Fruit fly (Drosophila melanogaster): Measurements from ENCODE around the gene CG43072.

The CG43072 gene

DNA sequence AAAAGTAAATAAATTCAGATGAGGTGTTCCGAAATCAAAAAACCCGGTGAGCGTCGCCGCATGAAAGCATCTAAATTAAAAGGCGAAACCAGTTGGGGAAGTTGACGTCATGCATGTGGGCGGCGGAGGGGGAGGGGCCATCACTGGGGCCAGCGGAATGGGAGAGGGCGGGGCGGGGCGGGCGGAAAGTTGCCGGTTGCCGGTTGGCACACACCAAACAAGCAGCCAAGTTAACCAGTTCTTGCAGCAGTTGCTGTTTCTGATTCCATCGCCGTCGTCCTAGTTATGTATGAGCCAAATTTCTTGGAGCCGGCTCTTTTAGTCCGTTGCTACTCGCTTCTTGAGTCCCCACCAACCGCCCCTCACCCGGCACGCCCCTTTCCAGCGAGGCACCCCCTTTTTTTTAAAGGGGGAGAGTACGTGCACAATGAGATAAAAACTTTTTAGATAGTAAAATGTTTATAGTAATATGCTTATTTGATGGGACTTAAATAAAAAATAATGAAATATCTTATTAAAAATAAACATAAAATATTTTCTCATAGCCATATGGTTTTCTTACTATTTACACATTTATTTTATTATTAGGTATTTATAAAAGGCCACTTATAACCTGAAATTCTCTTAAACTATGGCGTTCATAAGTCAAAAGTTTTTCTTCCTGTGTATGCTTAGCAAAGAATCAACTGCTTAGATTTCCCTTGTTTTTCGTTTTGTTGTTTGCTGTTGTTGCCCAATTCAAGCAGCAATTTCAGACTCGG is 13.3 kb upstream of the CG43072 start:
- TF ChIP-seq CG8478 (optimal IDR thresholded peaks at IDR 0.05) (no peak), CTCF (optimal IDR thresholded peaks at IDR 0.05) (no peak)

DNA sequence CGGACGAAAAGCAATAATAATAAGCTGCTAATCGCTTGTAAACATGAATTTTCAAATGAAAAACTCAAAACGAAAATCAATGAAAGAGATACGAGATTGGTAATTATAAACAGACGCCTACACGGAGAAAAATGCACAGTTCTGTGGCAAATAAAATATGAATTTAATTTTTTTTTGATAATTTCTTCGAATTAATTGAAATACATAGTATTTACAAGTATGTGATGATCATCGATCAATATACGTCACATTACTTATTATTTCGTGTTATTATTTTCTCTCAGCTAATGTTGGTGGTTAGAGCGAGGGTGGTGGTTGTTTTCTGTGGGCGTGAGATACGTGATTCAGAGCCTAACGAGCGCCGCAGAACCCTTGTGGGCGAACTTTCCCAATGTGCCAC is 11.9 kb upstream of the CG43072 start:
- TF ChIP-seq CTCF (optimal IDR thresholded peaks at IDR 0.05) (no peak), CG8478 (optimal IDR thresholded peaks at IDR 0.05) (no peak)

DNA sequence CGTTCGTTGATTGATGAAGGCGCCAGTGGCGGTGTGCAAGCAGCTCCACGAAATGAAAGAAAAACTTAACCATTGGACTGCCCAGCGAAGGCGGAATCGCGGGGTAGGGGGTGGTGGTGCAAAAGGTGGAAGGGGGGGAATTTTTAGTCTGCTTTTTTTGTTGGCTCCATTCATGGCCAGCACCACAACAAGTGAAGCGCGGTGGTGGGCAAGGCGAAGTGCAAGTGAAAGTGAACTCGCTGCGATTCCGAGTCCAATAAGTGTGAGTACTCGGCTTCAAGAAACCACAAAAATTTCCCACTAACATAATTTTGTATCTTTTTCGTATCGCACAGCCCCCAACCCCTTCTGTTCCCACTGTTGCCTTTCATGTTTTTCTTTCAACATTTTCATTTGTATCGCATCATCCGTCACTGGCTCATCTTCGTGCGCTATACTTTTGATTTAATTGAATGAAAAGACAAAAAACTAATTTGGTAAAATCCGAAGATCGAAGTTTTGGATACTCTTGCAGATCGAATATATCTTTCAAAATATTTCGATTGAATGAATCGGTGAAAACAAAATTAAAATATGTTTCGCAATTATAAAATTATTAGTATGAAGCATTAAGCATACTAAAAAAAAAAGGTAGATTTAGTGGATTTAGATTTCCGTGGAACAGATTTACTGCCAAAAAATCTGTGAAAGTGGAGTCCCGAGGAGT is 11.3 kb upstream of the CG43072 start:
- no peak for TF ChIP-seq CG8478 (optimal IDR thresholded peaks at IDR 0.05)
- no peak for TF ChIP-seq CTCF (optimal IDR thresholded peaks at IDR 0.05)

DNA sequence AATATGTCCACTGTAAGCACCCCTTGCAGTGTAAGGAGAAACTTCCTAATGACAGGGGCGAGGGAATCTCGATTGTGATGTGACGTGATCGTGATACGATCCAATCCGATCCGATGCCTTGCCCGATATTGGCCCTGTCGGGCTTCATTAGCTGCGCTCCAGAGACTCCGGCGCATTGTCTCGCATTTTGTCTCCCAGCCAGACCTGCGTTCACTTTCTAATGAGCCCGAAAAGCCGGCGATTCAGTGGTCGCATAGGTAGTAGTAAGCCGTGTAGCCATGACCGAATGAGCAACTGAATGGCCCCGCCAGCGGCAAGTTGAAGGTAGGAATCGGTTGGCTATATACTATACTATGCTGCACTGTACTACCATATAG is 10.8 kb upstream of the CG43072 start:
- TF ChIP-seq CG8478 (optimal IDR thresholded peaks at IDR 0.05) (no peak), CTCF (optimal IDR thresholded peaks at IDR 0.05) (no peak)

DNA sequence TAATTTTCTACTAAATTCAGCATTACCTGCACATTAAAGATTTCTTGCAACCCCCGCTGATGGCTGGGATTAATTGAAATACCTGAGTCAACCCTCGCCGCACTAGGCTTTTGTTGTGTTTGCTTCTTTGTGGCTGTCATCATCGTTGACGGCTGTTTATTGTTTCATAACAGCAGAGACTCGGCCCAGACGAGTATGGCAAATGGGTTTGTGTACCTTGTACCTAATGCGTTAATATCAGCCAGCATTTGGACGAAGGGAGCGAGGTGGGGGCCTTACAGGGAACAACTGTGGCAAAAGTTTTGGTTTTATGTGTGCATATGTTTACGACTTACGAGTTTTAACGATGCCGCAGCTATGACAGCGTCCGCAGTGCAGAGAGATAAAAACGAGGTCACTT is 9.8 kb upstream of the CG43072 start:
- TF ChIP-seq CTCF (optimal IDR thresholded peaks at IDR 0.05) (no peak), CG8478 (optimal IDR thresholded peaks at IDR 0.05) (no peak)

DNA sequence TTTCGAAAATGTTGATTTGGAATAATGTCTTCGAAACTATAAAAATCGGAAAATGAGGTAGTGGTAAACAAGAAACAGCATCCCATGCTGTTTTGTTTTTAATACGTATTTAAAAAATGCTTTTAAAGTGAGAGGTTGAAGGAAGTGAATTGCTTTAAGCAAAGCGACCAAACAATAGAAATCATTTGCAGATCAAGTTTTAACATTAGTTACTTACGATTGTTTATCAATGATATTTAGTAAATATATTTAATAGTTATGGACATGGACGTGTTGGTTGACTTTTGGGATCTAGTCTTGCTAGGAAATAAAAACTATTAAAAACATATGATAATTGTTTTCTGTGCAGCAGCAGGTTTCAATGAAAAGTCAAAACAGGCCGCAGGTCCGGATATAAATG is 9.4 kb upstream of the CG43072 start:
- TF ChIP-seq CG8478 (optimal IDR thresholded peaks at IDR 0.05) (no peak), CTCF (optimal IDR thresholded peaks at IDR 0.05) (no peak)

DNA sequence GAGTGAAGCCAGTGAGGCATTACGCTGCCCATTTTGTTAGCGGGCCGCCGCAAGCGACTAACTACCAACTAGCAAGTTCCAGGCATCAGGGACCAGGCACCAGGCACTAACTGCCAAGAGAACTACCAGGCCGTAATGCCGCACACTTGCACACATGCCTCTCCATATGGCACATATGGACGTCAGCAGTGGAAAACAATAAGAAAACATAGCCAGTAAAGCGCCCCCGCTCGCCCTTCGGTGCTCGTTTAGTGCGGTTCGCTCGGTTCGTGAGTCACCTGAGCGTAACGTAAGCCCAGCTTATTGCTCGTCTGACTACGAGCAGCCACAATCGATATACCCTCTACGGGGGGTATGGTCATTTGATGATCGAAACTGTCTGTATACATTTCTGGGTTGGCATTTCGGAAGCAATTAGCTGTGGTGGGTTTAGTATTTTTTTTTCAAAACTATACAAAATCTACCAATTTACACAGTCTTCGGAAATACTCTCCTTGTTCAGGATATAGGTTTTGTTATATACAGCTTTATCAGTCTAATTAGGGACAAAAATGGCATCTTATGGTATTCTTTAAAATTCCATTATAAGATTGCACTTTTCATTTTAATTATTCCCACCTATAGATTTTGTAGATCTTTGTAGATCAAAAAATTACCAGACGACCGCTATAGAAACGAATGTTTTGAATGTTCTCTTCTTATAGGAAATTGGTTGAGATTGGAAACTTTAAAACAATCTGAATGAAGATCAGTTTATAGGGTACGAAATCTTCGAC is 8.7 kb upstream of the CG43072 start:
- TF ChIP-seq CG8478 (optimal IDR thresholded peaks at IDR 0.05) (no peak), CTCF (optimal IDR thresholded peaks at IDR 0.05) (no peak)

DNA sequence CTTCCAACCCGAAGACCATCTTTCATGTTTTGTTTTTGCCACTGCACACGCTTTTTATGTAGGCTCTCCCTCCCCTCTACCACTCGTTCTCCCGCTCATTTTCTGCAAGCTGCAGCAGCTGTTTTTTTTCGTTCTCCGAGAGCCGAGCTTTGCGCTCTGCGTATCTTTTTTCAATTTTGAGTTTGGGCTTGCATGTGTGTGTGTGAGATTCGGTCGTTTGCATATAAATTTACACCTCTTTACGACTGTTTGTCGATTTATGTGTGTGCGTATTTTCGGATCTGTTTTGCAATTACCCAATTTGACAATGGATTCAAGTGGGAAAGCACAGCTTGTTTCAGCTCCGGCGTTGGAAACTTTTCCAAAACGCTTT is 8.1 kb upstream of the CG43072 start:
- TF ChIP-seq CG8478 (optimal IDR thresholded peaks at IDR 0.05) (no peak), CTCF (optimal IDR thresholded peaks at IDR 0.05) (no peak)

DNA sequence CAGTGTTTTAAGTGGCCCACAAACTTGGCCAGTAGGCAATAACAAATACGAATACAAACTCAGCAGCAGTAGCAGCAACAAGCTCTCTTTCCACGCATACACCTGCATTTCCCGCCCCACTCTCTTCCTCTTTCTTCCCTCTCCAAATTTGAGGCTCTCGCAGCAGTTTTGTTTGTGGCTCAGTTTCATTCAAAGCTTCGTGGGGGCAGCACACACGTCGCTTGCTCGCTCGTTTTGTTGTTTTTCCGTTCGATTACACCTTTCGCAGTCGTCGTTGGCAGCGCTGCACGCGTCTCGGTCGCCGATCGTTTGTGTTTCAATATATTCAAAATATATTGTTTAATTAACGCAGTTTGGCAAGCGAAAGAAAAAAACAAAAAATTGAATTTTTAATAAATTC is 7.0 kb upstream of the CG43072 start:
- TF ChIP-seq CTCF (optimal IDR thresholded peaks at IDR 0.05), result no peak
- TF ChIP-seq CG8478 (optimal IDR thresholded peaks at IDR 0.05), result no peak

DNA sequence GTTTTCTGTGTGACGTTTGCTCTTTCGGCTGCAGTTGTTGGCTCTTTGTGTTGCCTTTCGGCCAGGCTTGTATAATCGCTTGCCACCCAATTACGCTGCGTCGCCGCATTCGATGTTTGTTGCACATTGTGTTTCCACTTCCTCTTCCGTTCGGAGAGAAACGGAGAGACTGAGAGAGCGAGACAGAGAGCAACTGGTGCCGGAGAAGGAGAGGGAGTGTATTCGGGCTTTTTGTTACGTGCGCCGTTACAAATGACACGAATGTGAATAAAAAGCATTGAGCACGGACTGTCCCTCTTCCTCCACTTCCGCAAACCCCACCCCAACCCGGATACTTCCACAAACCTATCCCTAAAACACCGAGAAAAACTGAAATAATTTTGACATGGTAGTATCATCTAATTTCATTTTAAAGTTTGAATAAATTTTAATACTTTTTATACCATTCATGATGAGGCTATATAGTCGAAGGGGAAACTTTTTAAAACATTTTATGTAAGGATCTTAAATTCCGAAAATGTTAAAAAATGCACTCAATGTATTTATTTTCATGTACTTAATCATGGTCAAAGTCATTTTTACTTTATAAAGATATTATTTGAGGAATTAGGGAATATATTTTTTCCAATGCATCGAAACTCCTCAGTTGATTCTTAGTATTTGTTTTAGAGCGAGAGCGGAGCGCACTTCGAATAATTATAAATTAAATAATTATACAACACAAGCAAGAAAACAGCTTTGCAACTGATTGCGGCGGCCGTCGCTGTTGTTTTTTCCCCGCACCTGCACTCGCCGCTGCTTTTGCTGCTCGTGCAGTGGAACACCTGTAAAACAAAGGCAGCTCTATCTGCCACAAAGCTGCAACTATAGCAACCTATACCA is 5.2 kb upstream of the CG43072 start:
- TF ChIP-seq CTCF (optimal IDR thresholded peaks at IDR 0.05), result no peak
- no peak for TF ChIP-seq CG8478 (optimal IDR thresholded peaks at IDR 0.05)

DNA sequence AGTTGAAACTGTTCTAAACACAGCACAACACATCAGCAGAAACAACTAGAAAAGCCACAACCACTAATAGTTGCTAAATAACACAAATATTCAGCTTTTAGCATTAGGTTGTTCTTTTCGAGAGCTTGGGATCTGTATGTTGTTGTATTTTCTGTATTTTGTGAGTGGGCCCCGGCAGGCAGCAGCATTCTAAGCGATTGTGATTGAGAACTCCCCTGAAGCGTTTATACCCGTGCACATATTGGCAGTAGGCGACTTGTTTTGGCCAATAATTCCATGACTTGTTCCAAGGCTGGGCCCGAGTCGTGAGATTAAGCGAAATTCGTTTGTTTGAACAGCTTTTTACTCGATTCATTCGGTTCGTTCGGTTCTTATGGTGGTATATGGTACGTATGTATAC is 3.7 kb upstream of the CG43072 start:
- TF ChIP-seq CTCF (optimal IDR thresholded peaks at IDR 0.05), result no peak
- no peak for TF ChIP-seq CG8478 (optimal IDR thresholded peaks at IDR 0.05)

DNA sequence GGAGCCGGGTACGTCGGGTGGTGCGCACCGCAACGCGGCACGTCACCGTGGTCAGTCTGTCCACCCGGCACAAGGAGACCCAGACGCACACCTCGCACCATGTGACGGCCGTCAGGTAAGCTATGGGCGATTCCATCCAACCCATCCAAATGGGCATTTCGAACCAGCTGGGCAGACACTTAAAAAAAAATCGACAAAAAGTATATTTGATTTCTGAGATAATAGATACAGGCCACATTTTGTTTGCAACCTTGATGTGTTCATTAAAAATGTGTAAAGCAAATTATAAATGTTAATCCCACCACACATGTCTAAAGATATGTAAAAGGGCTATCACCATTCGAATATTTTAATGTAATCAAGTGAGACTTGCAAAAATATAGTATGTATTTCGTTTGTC is 1.1 kb upstream of the CG43072 start:
- TF ChIP-seq CTCF (optimal IDR thresholded peaks at IDR 0.05) (no peak), CG8478 (optimal IDR thresholded peaks at IDR 0.05) (no peak)

DNA sequence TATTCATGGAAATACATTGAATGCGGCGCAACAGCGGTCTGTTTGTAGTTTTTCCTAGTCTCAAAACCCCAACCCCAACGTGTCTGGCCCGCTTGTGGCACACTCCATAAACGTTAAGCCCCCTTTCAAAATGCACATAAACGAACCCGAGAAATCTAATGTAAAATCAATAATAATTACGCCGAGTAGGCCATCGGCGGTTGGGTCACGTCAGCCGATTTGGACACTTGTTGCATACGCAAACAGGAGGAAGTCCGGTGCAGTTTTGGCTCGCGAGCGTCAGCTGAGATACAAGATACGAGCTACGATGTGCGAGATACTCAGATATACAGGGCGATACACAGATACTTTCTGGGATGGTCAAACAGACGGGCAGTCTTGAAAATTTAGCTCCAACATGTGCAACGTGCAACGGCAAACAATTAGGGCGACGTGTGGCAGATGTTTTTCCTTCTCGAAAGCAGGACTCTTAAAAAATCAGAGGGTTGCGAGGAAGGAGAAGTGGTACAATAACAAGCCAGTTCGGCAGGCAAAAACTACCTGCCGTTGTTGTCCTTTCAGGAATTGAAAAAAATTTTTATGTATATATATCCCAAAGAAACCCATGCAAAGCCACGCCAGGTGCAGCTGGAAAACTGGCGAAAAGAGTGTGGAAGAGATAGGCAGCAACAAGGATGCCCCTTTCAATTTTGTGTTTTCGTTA is 709 bp downstream of the CG43072 start:
- TF ChIP-seq CTCF (optimal IDR thresholded peaks at IDR 0.05), result no peak
- no peak for TF ChIP-seq CG8478 (optimal IDR thresholded peaks at IDR 0.05)

DNA sequence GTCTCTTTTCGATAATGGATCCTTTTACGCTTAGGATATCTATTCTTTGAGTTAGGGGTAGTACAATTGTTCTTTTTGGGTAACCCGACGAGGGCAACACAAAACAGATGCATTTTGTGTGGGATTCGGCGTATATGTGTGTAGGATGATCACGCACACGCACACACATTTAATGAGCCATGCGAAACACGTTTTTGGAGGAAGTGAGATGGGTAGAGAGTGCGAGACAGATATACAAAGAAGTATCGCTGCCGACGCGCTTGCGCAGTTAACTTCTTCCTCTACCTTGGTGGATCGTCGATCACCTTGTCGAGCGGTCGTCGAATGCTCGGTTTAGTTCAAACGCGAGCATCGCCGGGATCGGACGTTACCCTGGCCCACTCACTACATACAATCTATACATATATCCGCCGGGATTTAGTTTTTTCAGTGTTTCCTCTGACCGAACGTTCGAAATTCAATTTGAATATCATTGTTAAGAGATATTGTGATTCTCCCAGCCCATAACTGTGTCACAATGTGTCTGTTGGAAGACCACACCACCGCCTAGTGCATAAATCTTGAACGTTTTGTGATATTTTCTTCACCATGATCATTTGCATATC is 2.0 kb downstream of the CG43072 start:
- TF ChIP-seq CTCF (optimal IDR thresholded peaks at IDR 0.05) (peak in 1 of 2 experiments; percentile 28), CG8478 (optimal IDR thresholded peaks at IDR 0.05) (no peak)

All from S2 (cell line).